Worm (Caenorhabditis elegans) whole organism, midembryonic: ENCODE measurements around the gene agmo-1.

Experiments used
- T22C8.4 ChIP-seq: fragments of 200-800 bp; sonication (Bioruptor generic); IDR thresholded peaks from 2 replicates; pipeline ENCODE4 v1.3.6; 2022; ENCODE audit warnings: missing genetic modification characterization, missing compliant biosample characterization
- cog-1 ChIP-seq: sonication (generic microtip); optimal IDR thresholded peaks from 2 replicates; lab custom pipeline; 2016; ENCODE audit warnings: missing genetic modification characterization, missing compliant biosample characterization
- flt-1 ChIP-seq: fragments of 200-800 bp; sonication (Bioruptor generic); IDR thresholded peaks from 2 replicates; pipeline ENCODE4 v1.3.6; 2022; ENCODE audit warnings: missing genetic modification characterization, missing compliant biosample characterization
- klf-2 ChIP-seq: fragments of 200-800 bp; sonication (Bioruptor generic); conservative IDR thresholded peaks from 2 replicates; pipeline ENCODE4 v1.3.6; 2022; ENCODE audit warnings: missing genetic modification reagents, missing genetic modification characterization, missing compliant biosample characterization
- ref-1 ChIP-seq: fragments of 200-800 bp; sonication (Bioruptor generic); conservative IDR thresholded peaks from 2 replicates; pipeline ENCODE4 v1.3.6; 2022; ENCODE audit warnings: missing genetic modification reagents, missing genetic modification characterization, missing compliant biosample characterization
- tab-1 ChIP-seq: fragments of 200-800 bp; sonication (Bioruptor generic); IDR thresholded peaks from 2 replicates; pipeline ENCODE4 v1.3.6; 2022; ENCODE audit warnings: missing genetic modification characterization, missing compliant biosample characterization
- ztf-23 ChIP-seq: fragments of 200-800 bp; sonication (Bioruptor generic); IDR thresholded peaks from 2 replicates; pipeline ENCODE4 v1.3.6; 2022; ENCODE audit warnings: missing genetic modification reagents, missing genetic modification characterization, missing compliant biosample characterization
- ztf-29 ChIP-seq: fragments of 200-800 bp; sonication (Bioruptor generic); IDR thresholded peaks from 2 replicates; pipeline ENCODE4 v1.3.6; 2022; ENCODE audit warnings: missing genetic modification reagents, missing genetic modification characterization, missing compliant biosample characterization

- no peak for TF ChIP-seq cog-1 (tag; lab: Kevin White, UChicago)
- no peak for TF ChIP-seq ztf-29 (GFP tag; lab: Robert Waterston, UW)
- TF ChIP-seq flt-1 (GFP tag; lab: Robert Waterston, UW), result no peak
- no peak for TF ChIP-seq ref-1 (GFP tag; lab: Robert Waterston, UW)
- TF ChIP-seq T22C8.4, result no peak
- TF ChIP-seq klf-2 (GFP tag; lab: Robert Waterston, UW), result no peak
- TF ChIP-seq tab-1 (GFP tag; lab: Robert Waterston, UW), result no peak
- TF ChIP-seq ztf-23, result no peak
Observed at ce11 chrIII:12788239-12788638, 10.1 kb downstream of the agmo-1 start.
